Worm (Caenorhabditis elegans) whole organism, early embryonic: ENCODE results near the gene D1005.4.

Experiments used
- B0310.2 ChIP-seq: sonication (generic microtip); optimal IDR thresholded peaks from 2 replicates; lab custom pipeline; 2016; ENCODE audit warnings: mild to moderate bottlenecking, missing genetic modification characterization, missing compliant biosample characterization
- F13C5.2 ChIP-seq: sonication (generic microtip); optimal IDR thresholded peaks from 2 replicates; lab custom pipeline; 2017; ENCODE audit warnings: mild to moderate bottlenecking, missing genetic modification characterization, inconsistent platforms, missing compliant biosample characterization
- aly-1 ChIP-seq: sonication (generic microtip); optimal IDR thresholded peaks from 2 replicates; lab custom pipeline; 2016; ENCODE audit warnings: missing genetic modification characterization, missing compliant biosample characterization
- ama-1 ChIP-seq: fragments of 150-350 bp; optimal IDR thresholded peaks from 2 replicates; lab custom pipeline; 2014
- ceh-13 ChIP-seq: fragments of 200-800 bp; sonication (Bioruptor generic); optimal IDR thresholded peaks from 2 replicates; lab custom pipeline; 2018; ENCODE audit warnings: mild to moderate bottlenecking, missing genetic modification characterization, missing compliant biosample characterization
- ceh-36 ChIP-seq: sonication (generic microtip); optimal IDR thresholded peaks from 2 replicates; lab custom pipeline; 2016; ENCODE audit warnings: missing genetic modification characterization, inconsistent platforms, missing compliant biosample characterization
- ets-7 ChIP-seq: sonication (generic microtip); optimal IDR thresholded peaks from 2 replicates; lab custom pipeline; 2016; ENCODE audit warnings: missing genotype, missing genetic modification characterization, missing compliant biosample characterization
- flt-1 ChIP-seq: fragments of 200-800 bp; sonication (Bioruptor generic); IDR thresholded peaks from 2 replicates; pipeline ENCODE4 v1.3.6; 2022; ENCODE audit warnings: missing genetic modification characterization, missing compliant biosample characterization
- hmbx-1 ChIP-seq: sonication (generic microtip); optimal IDR thresholded peaks from 2 replicates; lab custom pipeline; 2016; ENCODE audit warnings: mild to moderate bottlenecking, missing genetic modification characterization, missing compliant biosample characterization
- hmg-4 ChIP-seq: fragments of 200-800 bp; sonication (Bioruptor generic); optimal IDR thresholded peaks from 2 replicates; lab custom pipeline; 2018; ENCODE audit warnings: mild to moderate bottlenecking, missing genetic modification characterization, missing compliant biosample characterization
- hnd-1 ChIP-seq: sonication (generic microtip); optimal IDR thresholded peaks from 2 replicates; lab custom pipeline; 2016; ENCODE audit warnings: missing genetic modification characterization, missing compliant biosample characterization
- pes-1 ChIP-seq: fragments of 200-800 bp; sonication (Bioruptor generic); IDR thresholded peaks from 2 replicates; pipeline ENCODE4 v1.3.6; 2022; ENCODE audit warnings: missing genetic modification reagents, missing genetic modification characterization, missing compliant biosample characterization
- scrt-1 ChIP-seq: fragments of 200-800 bp; sonication (Bioruptor generic); IDR thresholded peaks from 2 replicates; pipeline ENCODE4 v1.3.6; 2022; ENCODE audit warnings: missing genetic modification characterization, missing compliant biosample characterization
- sea-1 ChIP-seq: fragments of 200-800 bp; sonication (Bioruptor generic); conservative IDR thresholded peaks from 2 replicates; pipeline ENCODE4 v1.3.6; 2022; ENCODE audit warnings: missing genetic modification characterization, missing compliant biosample characterization
- tbx-11 ChIP-seq: fragments of 200-800 bp; sonication (Bioruptor generic); IDR thresholded peaks from 2 replicates; pipeline ENCODE4 v1.3.6; 2022; ENCODE audit warnings: missing genetic modification characterization, missing compliant biosample characterization
- tbx-37 ChIP-seq: fragments of 200-800 bp; sonication (Bioruptor generic); conservative IDR thresholded peaks from 2 replicates; pipeline ENCODE4 v1.3.6; 2022; ENCODE audit warnings: missing genetic modification reagents, missing genetic modification characterization, missing compliant biosample characterization
- tra-4 ChIP-seq: sonication (generic microtip); optimal IDR thresholded peaks from 2 replicates; lab custom pipeline; 2017; ENCODE audit warnings: missing genetic modification characterization, missing compliant biosample characterization

Gene D1005.4

DNA sequence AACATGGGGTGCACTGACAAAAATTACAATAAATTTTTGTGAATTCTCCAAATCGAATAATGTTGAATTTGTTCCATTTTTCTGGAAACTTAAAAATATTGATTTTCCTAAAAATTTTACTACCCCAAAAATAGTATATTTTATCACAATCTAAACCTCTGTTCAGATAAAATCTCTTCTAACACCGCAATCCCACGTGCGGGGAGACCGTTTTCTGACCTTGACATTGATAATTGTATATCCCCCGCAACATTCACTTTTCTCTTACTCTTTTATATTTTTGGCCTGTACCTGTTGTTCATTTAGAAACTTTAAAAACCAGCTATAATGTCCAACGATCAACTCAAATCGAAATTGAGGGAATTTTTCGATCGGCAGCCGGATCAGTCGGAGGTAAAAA is 26.8 kb downstream of the D1005.4 start, which contains the start of gene D1005.2:
TSS of gene D1005.2 (plus strand) at position 230 of the 400 bp plus-strand sequence.
- TF ChIP-seq ceh-13 (GFP tag; lab: Kevin White, UChicago) (no peak), hnd-1 (no peak), ceh-36 (tag; lab: Kevin White, UChicago) (no peak), scrt-1 (GFP tag; lab: Robert Waterston, UW) (no peak), flt-1 (GFP tag; lab: Robert Waterston, UW) (no peak), sea-1 (GFP tag; lab: Robert Waterston, UW) (no peak), tra-4 (tag; lab: Kevin White, UChicago) (no peak), B0310.2 (tag; lab: Kevin White, UChicago) (no peak), tbx-37 (GFP tag; lab: Robert Waterston, UW) (no peak), F13C5.2 (tag; lab: Kevin White, UChicago) (no peak)

DNA sequence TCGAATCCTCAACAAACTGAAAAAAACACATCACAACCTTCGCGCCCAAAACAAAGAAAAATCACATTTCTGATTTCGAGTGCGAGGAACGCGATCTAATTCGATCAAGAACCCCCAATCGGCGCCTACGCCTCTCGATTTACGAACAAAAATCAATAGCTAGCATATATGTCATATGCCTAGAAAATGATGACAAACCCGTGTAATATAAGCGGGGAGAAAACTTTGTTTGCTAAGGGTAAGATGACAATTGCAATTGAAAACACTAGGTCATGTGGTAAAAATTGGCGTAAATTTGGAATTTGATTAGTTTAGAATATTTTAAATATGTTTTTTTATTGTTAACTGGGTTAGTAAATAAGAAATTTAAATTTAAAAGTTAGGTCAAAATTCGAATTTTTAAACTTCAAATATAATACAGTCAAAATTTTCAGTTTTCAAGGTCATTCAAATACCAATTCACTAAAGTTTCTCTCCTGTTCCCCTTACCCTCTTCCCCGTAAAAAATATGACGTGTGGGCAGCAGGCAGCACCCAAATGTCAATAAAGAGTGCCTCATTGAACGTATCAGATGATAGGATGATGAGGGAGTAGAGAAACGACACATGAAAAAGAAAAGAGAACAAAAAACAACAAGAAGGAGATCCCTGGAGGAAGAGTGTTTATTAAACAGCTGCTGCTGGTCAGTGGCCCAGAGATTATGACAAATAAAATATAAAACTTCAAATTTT is 29.1 kb downstream of the D1005.4 start:
- TF ChIP-seq B0310.2 (tag; lab: Kevin White, UChicago) (no peak), ceh-13 (GFP tag; lab: Kevin White, UChicago) (no peak), hmg-4 (GFP tag; lab: Kevin White, UChicago) (no peak), aly-1 (tag; lab: Kevin White, UChicago) (no peak), tbx-11 (GFP tag; lab: Robert Waterston, UW) (no peak)

- TF ChIP-seq F13C5.2 (tag; lab: Kevin White, UChicago) = no peak
- no peak for TF ChIP-seq ceh-13 (GFP tag; lab: Kevin White, UChicago)
- TF ChIP-seq ets-7 (tag; lab: Kevin White, UChicago) = no peak
- TF ChIP-seq ama-1 (lab: Kevin White, UChicago) = no peak
- TF ChIP-seq hnd-1 = no peak
- TF ChIP-seq ceh-36 (tag; lab: Kevin White, UChicago) = no peak
- no peak for TF ChIP-seq pes-1 (GFP tag; lab: Robert Waterston, UW)
- peak; percentile 79 for TF ChIP-seq hmg-4 (GFP tag; lab: Kevin White, UChicago)
- no peak for TF ChIP-seq hmbx-1
- TF ChIP-seq scrt-1 (GFP tag; lab: Robert Waterston, UW) = peak; percentile 67; the same call in 1 of the 2 replicates
These were observed 31.2 kb downstream of the D1005.4 start for ce11 chrX:1454385-1454784.

ce11 chrX:1453770-1454169 is 31.8 kb downstream of the D1005.4 start, which contains the start of gene cebp-1:
TSS of gene cebp-1 (minus strand) at chrX:1453868.
- TF ChIP-seq F13C5.2 (tag; lab: Kevin White, UChicago) = no peak
- TF ChIP-seq ceh-13 (GFP tag; lab: Kevin White, UChicago) = no peak
- no peak for TF ChIP-seq ama-1 (lab: Kevin White, UChicago)
- no peak for TF ChIP-seq hmbx-1
- no peak for TF ChIP-seq ets-7 (tag; lab: Kevin White, UChicago)
- no peak for TF ChIP-seq scrt-1 (GFP tag; lab: Robert Waterston, UW)
- no peak for TF ChIP-seq tbx-37 (GFP tag; lab: Robert Waterston, UW)
- no peak for TF ChIP-seq pes-1 (GFP tag; lab: Robert Waterston, UW)
- TF ChIP-seq tbx-11 (GFP tag; lab: Robert Waterston, UW) = no peak
- TF ChIP-seq ceh-36 (tag; lab: Kevin White, UChicago) = no peak
- no peak for TF ChIP-seq tra-4 (tag; lab: Kevin White, UChicago)
- TF ChIP-seq hnd-1 = no peak
- no peak for TF ChIP-seq flt-1 (GFP tag; lab: Robert Waterston, UW)

ce11 chrX:1451816-1452602 is 33.6 kb downstream of the D1005.4 start:
- no peak for TF ChIP-seq tbx-11 (GFP tag; lab: Robert Waterston, UW)
- TF ChIP-seq tra-4 (tag; lab: Kevin White, UChicago) = no peak
- TF ChIP-seq tbx-37 (GFP tag; lab: Robert Waterston, UW) = no peak

DNA sequence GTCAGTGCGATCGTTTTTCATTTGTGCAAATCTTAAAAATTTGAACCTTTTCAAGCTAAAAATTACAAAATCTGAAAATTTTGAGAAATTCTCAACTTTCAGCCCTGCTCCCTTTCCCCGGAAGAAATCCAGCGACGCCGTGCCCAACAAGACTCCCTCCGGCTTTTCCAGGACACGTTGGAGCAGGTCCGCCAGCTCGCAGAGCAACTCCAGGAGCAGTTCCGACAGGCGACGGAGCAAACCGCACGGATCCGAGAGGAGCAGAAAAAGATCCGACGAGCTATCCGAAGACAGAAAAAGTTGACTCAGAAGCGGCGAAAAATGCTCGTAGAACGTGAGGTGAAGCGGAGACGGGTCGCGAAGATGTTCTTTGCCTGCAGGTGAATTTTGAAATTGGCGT is 34.4 kb downstream of the D1005.4 start:
- TF ChIP-seq tbx-11 (GFP tag; lab: Robert Waterston, UW) (no peak), hmg-4 (GFP tag; lab: Kevin White, UChicago) (no peak), ceh-13 (GFP tag; lab: Kevin White, UChicago) (no peak), pes-1 (GFP tag; lab: Robert Waterston, UW) (no peak), aly-1 (tag; lab: Kevin White, UChicago) (no peak), ama-1 (lab: Kevin White, UChicago) (no peak), tra-4 (tag; lab: Kevin White, UChicago) (no peak), ets-7 (tag; lab: Kevin White, UChicago) (no peak), F13C5.2 (tag; lab: Kevin White, UChicago) (no peak), hnd-1 (no peak), ceh-36 (tag; lab: Kevin White, UChicago) (no peak), scrt-1 (GFP tag; lab: Robert Waterston, UW) (no peak), B0310.2 (tag; lab: Kevin White, UChicago) (no peak), sea-1 (GFP tag; lab: Robert Waterston, UW) (no peak), flt-1 (GFP tag; lab: Robert Waterston, UW) (no peak), hmbx-1 (no peak), tbx-37 (GFP tag; lab: Robert Waterston, UW) (no peak)

- no peak for TF ChIP-seq ama-1 (lab: Kevin White, UChicago)
- peak; percentile 50 for TF ChIP-seq hmg-4 (GFP tag; lab: Kevin White, UChicago)
These were observed 35.2 kb downstream of the D1005.4 start, which contains the start of gene W05H7.1 for ce11 chrX:1450352-1450818. TSS of gene W05H7.1 (plus strand) at chrX:1450768.
